Fruit fly (Drosophila melanogaster) whole organism, adult: ENCODE data around the gene CG4829.
A peak's percentile ranks its signal among the peaks of the same experiment; 100 is the strongest.

Experiments
- CG11617 ChIP-seq: fragments of 200-800 bp; sonication (Bioruptor generic); optimal IDR thresholded peaks from 2 replicates; lab custom pipeline; 2017; ENCODE audit warnings: mild to moderate bottlenecking, missing biosample characterization, missing genetic modification reagents, missing genetic modification characterization
- CG12768 ChIP-seq: fragments of 200-800 bp; sonication (Bioruptor generic); optimal IDR thresholded peaks from 2 replicates; lab custom pipeline; 2017; ENCODE audit warnings: missing biosample characterization, missing genetic modification characterization, mild to moderate bottlenecking, moderate library complexity, missing genetic modification reagents
- CG14711 ChIP-seq: fragments of 200-800 bp; sonication (Bioruptor generic); optimal IDR thresholded peaks from 2 replicates; lab custom pipeline; 2018; ENCODE audit warnings: missing biosample characterization, mild to moderate bottlenecking, missing genetic modification characterization, moderate library complexity
- CG1620 ChIP-seq: fragments of 200-800 bp; sonication (Bioruptor generic); optimal IDR thresholded peaks from 2 replicates; lab custom pipeline; 2016; ENCODE audit warnings: missing biosample characterization, missing genetic modification characterization
- CG33017 ChIP-seq: fragments of 200-800 bp; sonication (Bioruptor generic); optimal IDR thresholded peaks from 2 replicates; lab custom pipeline; 2018; ENCODE audit warnings: missing biosample characterization, mild to moderate bottlenecking, missing genetic modification characterization, moderate library complexity
- CG5204 ChIP-seq: fragments of 200-800 bp; sonication (Bioruptor generic); optimal IDR thresholded peaks from 2 replicates; lab custom pipeline; 2016; ENCODE audit warnings: missing biosample characterization, missing genetic modification characterization
- CG7045 ChIP-seq: fragments of 200-800 bp; sonication (Bioruptor generic); optimal IDR thresholded peaks from 2 replicates; lab custom pipeline; 2017; ENCODE audit warnings: missing biosample characterization, mild to moderate bottlenecking, missing genetic modification characterization
- CG7101 ChIP-seq: fragments of 200-800 bp; sonication (Bioruptor generic); optimal IDR thresholded peaks from 2 replicates; lab custom pipeline; 2018; ENCODE audit warnings: missing biosample characterization, mild to moderate bottlenecking, missing genetic modification characterization, moderate library complexity
- Clk ChIP-seq: fragments of 200-800 bp; sonication (Bioruptor generic); optimal IDR thresholded peaks from 2 replicates; lab custom pipeline; 2017; ENCODE audit warnings: missing biosample characterization, missing genetic modification characterization
- Crg-1 ChIP-seq: fragments of 200-800 bp; sonication (Bioruptor generic); optimal IDR thresholded peaks from 2 replicates; lab custom pipeline; 2016; ENCODE audit warnings: missing biosample characterization, missing genetic modification characterization
- Hr96 ChIP-seq: fragments of 200-800 bp; sonication (Bioruptor generic); optimal IDR thresholded peaks from 2 replicates; lab custom pipeline; 2016; ENCODE audit warnings: missing biosample characterization, missing genetic modification characterization
- Mnt ChIP-seq: fragments of 200-800 bp; sonication (Bioruptor generic); optimal IDR thresholded peaks from 2 replicates; lab custom pipeline; 2016; ENCODE audit warnings: missing biosample characterization, mild to moderate bottlenecking, missing genetic modification characterization
- bab1 ChIP-seq: fragments of 200-800 bp; sonication (Bioruptor generic); optimal IDR thresholded peaks from 3 replicates; lab custom pipeline; 2019; ENCODE audit warnings: missing biosample characterization, mild to moderate bottlenecking, missing genetic modification characterization, moderate library complexity
- cic ChIP-seq: fragments of 200-800 bp; sonication (Bioruptor generic); optimal IDR thresholded peaks from 2 replicates; lab custom pipeline; 2017; ENCODE audit warnings: missing biosample characterization, mild to moderate bottlenecking, missing genetic modification characterization, moderate library complexity
- cnc ChIP-seq, 2 experiments: fragments of >200 bp; optimal IDR thresholded peaks; 2 replicates each; lab custom pipeline; 2017
- kay ChIP-seq: fragments of 200-800 bp; sonication (Bioruptor generic); peaks from one replicate; lab custom pipeline; 2016; ENCODE audit warnings: missing biosample characterization, missing genetic modification characterization, borderline replicate concordance
- ovo ChIP-seq: fragments of 200-800 bp; sonication (Bioruptor generic); optimal IDR thresholded peaks from 2 replicates; lab custom pipeline; 2016; ENCODE audit warnings: missing biosample characterization, missing genetic modification characterization
- pad ChIP-seq: fragments of 200-800 bp; sonication (Bioruptor generic); optimal IDR thresholded peaks from 3 replicates; lab custom pipeline; 2017; ENCODE audit warnings: missing biosample characterization, missing genetic modification characterization, mild to moderate bottlenecking, moderate library complexity, missing genetic modification reagents
- tj ChIP-seq: fragments of 200-800 bp; sonication (Bioruptor generic); optimal IDR thresholded peaks from 3 replicates; lab custom pipeline; 2017; ENCODE audit warnings: missing biosample characterization, mild to moderate bottlenecking, missing genetic modification characterization, moderate library complexity
- toe ChIP-seq: fragments of 200-800 bp; sonication (Bioruptor generic); optimal IDR thresholded peaks from 2 replicates; lab custom pipeline; 2016; ENCODE audit warnings: missing biosample characterization, missing genetic modification characterization

The CG4829 gene

DNA sequence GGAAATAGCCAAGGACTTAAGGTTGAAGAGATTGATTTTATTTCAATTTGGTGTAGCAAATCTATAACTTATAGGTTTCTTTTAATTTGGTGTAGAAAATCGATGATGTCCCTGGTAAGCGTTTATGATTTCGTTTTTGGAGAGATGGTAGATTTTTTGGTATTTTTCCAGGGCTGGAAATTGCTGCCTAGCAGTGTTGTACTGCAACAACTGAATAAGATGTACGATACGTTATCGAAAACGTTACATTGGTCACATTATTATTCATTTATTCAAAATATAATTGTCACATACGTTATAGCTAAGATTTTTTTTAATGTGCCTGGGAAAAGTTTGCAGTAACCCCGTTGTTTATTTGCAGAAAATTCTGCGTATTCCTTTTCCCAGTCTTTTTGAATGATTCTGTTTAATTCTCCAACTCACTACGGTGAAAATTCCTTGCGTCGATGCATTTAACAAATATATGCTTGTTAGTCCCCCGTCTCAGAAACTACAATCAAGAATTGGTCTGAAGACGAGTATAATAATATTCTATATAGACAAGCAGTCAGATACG, 24.6 kb upstream of the CG4829 start, which contains the start of the genes CG9609 and Sap30:
Gene CG9609, minus strand, starts transcription at position 149 of the 556 bp plus-strand sequence.
Gene Sap30, plus strand, starts transcription at position 424 of the 556 bp plus-strand sequence.
- TF ChIP-seq Clk (no peak), CG1620 (no peak), toe (no peak), CG14711 (tag; lab: Kevin White, UChicago) (no peak), ovo (no peak), CG7045 (GFP tag; lab: Kevin White, UChicago) (no peak), Mnt (GFP tag; lab: Kevin White, UChicago) (no peak), cnc (optimal IDR thresholded peaks at IDR 0.05; lab: Kevin White, UChicago) (no peak), CG5204 (no peak), pad (GFP tag; lab: Kevin White, UChicago) (no peak), CG11617 (GFP tag; lab: Kevin White, UChicago) (no peak), kay (GFP tag; lab: Kevin White, UChicago) (no peak), CG7101 (tag; lab: Kevin White, UChicago) (no peak), CG12768 (GFP tag; lab: Kevin White, UChicago) (no peak)

DNA sequence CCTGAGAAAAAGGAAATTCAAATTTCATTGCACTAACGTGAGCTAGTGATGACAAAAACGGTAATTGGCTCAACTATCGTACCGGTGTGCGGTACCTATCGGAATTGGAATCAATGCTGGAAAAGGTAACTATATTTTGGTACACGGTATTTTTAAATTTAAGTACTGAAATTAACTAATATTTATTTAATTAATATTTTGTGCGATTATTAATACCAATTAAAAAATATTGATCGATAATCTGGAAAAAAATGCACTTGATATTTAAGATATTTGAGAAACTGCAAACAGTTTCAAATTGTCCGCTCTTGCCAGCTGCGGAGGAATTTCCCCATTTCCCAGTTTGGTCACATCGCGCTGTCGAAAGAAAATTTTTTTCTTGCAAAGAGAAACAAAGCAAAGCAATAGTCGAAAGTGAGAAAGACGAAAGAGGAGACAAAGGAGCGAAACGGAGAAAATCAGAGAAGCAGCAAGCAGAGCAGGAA, 24.0 kb upstream of the CG4829 start:
- TF ChIP-seq CG7101 (tag; lab: Kevin White, UChicago) (peak; percentile 58), bab1 (GFP tag; lab: Kevin White, UChicago) (peak; percentile 3), Mnt (GFP tag; lab: Kevin White, UChicago) (no peak), CG11617 (GFP tag; lab: Kevin White, UChicago) (peak; percentile 7), Crg-1 (peak; percentile 12), CG14711 (tag; lab: Kevin White, UChicago) (peak; percentile 17), Clk (no peak)

DNA sequence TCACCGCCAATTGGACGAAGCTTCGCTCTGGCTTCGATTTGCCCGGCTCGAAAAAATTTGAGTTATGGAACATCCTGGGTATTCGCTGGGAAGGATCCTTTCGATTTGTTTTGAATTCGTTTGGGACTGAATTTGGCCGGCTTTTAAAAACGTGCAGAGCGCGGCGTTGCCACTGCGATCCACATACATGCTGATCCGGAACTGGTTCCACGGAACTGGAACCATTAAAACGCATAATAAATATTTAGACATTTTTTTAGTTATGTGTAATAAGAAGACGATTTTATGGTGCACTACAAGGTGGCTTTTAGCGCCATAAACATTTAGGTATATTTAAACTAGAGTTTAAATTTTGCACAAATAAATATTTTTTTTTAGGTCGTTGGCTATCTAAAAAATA, 20.4 kb upstream of the CG4829 start, which contains the start of gene Rrp45:
Gene Rrp45, minus strand, starts transcription at position 209 of the 400 bp plus-strand sequence.
- peak; percentile 90 for TF ChIP-seq Mnt (GFP tag; lab: Kevin White, UChicago)
- no peak for TF ChIP-seq toe
- no peak for TF ChIP-seq pad (GFP tag; lab: Kevin White, UChicago)
- TF ChIP-seq CG12768 (GFP tag; lab: Kevin White, UChicago) = no peak
- TF ChIP-seq CG1620 = peak; percentile 25

DNA sequence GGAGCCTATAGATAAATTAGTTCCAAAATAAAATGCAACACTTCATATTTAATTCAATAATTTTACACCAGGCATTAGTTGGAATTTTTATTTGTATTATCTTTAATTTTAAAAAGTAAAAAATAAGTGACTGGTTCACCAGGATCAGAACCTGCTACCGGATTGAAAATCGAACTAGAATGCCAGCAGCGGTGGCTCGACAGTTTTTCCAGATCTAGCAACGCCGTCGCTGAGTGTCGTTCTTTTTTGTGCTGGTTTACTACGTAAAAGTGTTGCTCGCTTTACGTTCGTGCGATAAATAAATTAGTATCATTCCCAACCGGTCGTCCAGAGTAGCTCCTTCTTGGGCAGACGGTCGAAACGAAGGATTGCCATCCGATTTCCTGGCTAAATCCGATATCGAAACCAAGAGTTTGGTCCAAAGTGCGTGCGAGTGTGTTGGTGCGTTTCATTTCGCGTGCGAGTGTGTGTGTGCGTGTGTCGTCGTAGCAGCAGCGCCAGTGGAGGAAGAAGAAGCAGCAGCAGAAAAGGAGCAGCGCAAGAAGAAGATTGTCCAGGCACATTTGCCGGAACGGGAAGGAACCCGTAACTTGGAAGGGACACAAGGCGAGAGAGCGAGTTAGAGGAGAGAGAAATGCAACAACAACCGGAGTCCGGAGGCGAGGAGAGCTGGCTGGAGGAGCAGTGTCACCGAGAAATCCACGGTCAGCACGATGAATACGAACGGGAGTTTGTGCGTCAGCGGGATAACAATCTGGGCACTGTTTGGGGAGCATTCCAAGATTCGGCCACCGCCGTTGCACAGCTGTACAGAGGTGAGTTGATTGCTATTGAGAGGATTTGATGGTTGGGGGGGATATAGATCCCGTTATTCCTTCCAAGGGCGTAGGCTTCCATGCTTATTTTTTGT, 19.3 kb upstream of the CG4829 start, which contains the start of gene CG4768:
Gene CG4768, plus strand, starts transcription at position 200 of the 910 bp plus-strand sequence.
- TF ChIP-seq cnc (optimal IDR thresholded peaks at IDR 0.05; lab: Kevin White, UChicago) (no peak), CG7045 (GFP tag; lab: Kevin White, UChicago) (no peak), CG7101 (tag; lab: Kevin White, UChicago) (no peak), Crg-1 (no peak), tj (GFP tag; lab: Kevin White, UChicago) (peak; percentile 12), CG1620 (peak; percentile 25), Clk (no peak), toe (no peak), pad (GFP tag; lab: Kevin White, UChicago) (peak; percentile 96), CG11617 (GFP tag; lab: Kevin White, UChicago) (no peak), kay (GFP tag; lab: Kevin White, UChicago) (no peak), ovo (no peak), cic (GFP tag; lab: Kevin White, UChicago) (no peak), CG33017 (tag; lab: Kevin White, UChicago) (no peak), Hr96 (GFP tag; lab: Kevin White, UChicago) (no peak), bab1 (GFP tag; lab: Kevin White, UChicago) (peak; percentile 50), CG14711 (tag; lab: Kevin White, UChicago) (no peak), Mnt (GFP tag; lab: Kevin White, UChicago) (peak; percentile 69)

DNA sequence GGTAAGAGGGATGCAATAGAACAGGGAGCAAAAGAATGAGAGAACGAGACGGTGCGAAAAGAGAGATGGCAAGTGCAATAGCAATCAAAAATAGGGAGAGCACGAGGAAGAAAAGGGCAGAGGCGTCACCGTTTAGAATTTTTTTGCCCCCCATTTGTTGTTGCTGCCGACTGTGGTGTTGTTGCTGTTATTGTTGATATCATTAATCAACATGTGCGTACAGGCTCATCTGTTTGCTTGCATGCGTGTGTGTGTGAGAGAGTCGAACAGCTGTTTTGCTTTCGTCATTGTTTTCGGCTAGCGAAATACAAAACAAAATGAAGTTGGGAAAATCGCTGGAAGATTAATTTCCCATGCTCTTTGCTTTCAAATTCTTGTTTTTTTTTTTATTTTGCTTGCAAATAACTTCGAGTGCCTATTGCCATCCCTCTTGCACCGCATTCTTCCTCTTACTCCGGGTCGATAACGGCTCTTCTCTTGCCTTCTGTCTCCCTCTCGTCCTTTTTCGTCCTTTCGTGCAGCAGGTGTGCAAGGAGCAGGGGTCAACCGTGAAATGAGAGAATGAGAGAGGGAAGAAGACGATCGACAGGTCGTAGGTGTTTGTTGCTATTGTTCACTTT, 18.3 kb upstream of the CG4829 start:
- no peak for TF ChIP-seq CG7101 (tag; lab: Kevin White, UChicago)
- peak; percentile 69 for TF ChIP-seq Mnt (GFP tag; lab: Kevin White, UChicago)

DNA sequence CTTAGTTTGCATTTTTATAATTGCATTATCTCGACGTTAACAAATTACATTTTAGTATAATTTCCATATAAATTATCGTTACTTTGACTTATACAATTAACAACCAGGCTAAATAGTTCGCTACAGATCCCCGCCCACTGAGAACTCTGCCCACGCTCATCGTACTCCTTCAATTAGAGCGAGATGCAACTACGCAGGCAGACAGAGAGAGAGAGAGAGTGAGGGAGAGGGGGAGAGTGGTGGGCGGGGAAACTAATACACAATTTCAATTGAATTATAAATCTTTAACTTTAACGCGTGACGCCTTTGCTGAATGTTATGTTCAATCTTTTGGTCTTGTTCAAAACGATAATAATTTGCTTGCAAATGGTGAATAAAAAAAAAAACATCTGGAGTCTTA, 13.3 kb upstream of the CG4829 start:
- TF ChIP-seq Hr96 (GFP tag; lab: Kevin White, UChicago) = no peak
- TF ChIP-seq CG12768 (GFP tag; lab: Kevin White, UChicago) = no peak
- no peak for TF ChIP-seq tj (GFP tag; lab: Kevin White, UChicago)
- no peak for TF ChIP-seq Mnt (GFP tag; lab: Kevin White, UChicago)
- no peak for TF ChIP-seq Crg-1
- TF ChIP-seq bab1 (GFP tag; lab: Kevin White, UChicago) = no peak
- no peak for TF ChIP-seq CG5204
- no peak for TF ChIP-seq ovo
- no peak for TF ChIP-seq CG14711 (tag; lab: Kevin White, UChicago)
- TF ChIP-seq Clk = no peak
- TF ChIP-seq CG7101 (tag; lab: Kevin White, UChicago) = no peak
- TF ChIP-seq CG1620 = no peak
- TF ChIP-seq cic (GFP tag; lab: Kevin White, UChicago) = no peak
- TF ChIP-seq toe = no peak
- TF ChIP-seq CG7045 (GFP tag; lab: Kevin White, UChicago) = no peak
- TF ChIP-seq pad (GFP tag; lab: Kevin White, UChicago) = no peak
- no peak for TF ChIP-seq CG11617 (GFP tag; lab: Kevin White, UChicago)
